Worm (Caenorhabditis elegans) whole organism, L4 larva: ENCODE data around the gene C16B8.2.

Experiments used
- F26F4.8 ChIP-seq: fragments of 200-800 bp; sonication (Bioruptor generic); conservative IDR thresholded peaks from 2 replicates; pipeline ENCODE4 v1.3.6; 2022; ENCODE audit warnings: missing genetic modification characterization, missing compliant biosample characterization
- F37D6.2 ChIP-seq: sonication (generic microtip); optimal IDR thresholded peaks from 2 replicates; lab custom pipeline; 2016; ENCODE audit warnings: mild to moderate bottlenecking, missing genetic modification characterization, missing compliant biosample characterization
- R02D3.7 ChIP-seq: fragments of 150-350 bp; sonication (generic microtip); optimal IDR thresholded peaks from 3 replicates; lab custom pipeline; 2014; ENCODE audit warnings: missing biosample characterization, missing genetic modification characterization
- T20F7.1 ChIP-seq: fragments of 200-800 bp; sonication (Bioruptor generic); optimal IDR thresholded peaks from 2 replicates; lab custom pipeline; 2018; ENCODE audit warnings: mild to moderate bottlenecking, missing genetic modification characterization, missing compliant biosample characterization
- Y5F2A.4 ChIP-seq: fragments of 200-800 bp; sonication (Bioruptor generic); optimal IDR thresholded peaks from 2 replicates; lab custom pipeline; 2018; ENCODE audit warnings: mild to moderate bottlenecking, missing genetic modification characterization, missing compliant biosample characterization
- aha-1 ChIP-seq: fragments of 150-350 bp; peaks from one replicate; lab custom pipeline; 2014; ENCODE audit warnings: missing biosample characterization, missing genetic modification characterization
- aly-2 ChIP-seq: sonication (generic microtip); optimal IDR thresholded peaks from 2 replicates; lab custom pipeline; 2018; ENCODE audit warnings: missing biosample characterization, missing genetic modification characterization
- ceh-32 ChIP-seq: sonication (generic microtip); optimal IDR thresholded peaks from 2 replicates; lab custom pipeline; 2016; ENCODE audit warnings: mild to moderate bottlenecking, missing genetic modification characterization, missing compliant biosample characterization; ENCODE audit not compliant: poor library complexity
- ces-1 ChIP-seq: fragments of 150-350 bp; sonication (generic microtip); optimal IDR thresholded peaks from 4 replicates; lab custom pipeline; 2014; ENCODE audit warnings: missing biosample characterization, missing genetic modification reagents, missing genetic modification characterization
- cey-2 ChIP-seq: sonication (generic microtip); optimal IDR thresholded peaks from 3 replicates; lab custom pipeline; 2017; ENCODE audit warnings: missing genetic modification characterization, mild to moderate bottlenecking, missing compliant biosample characterization, antibody characterized with exemption, borderline replicate concordance; ENCODE audit not compliant: insufficient read depth
- daf-12 ChIP-seq: fragments of 150-350 bp; optimal IDR thresholded peaks from 2 replicates; lab custom pipeline; 2014; ENCODE audit warnings: missing biosample characterization, missing genetic modification reagents, missing genetic modification characterization
- daf-16 ChIP-seq, 3 experiments: sonication (generic microtip); optimal IDR thresholded peaks; 2 replicates each; lab custom pipeline; 2016 to 2017; ENCODE audit warnings: missing genetic modification characterization in 3 of 3, missing genetic modification reagents in 3 of 3, mild to moderate bottlenecking in 2 of 3, missing compliant biosample characterization in 2 of 3, missing biosample characterization in 1 of 3, moderate library complexity in 1 of 3
- daf-19 ChIP-seq: fragments of 200-800 bp; sonication (Bioruptor generic); conservative IDR thresholded peaks from 2 replicates; pipeline ENCODE4 v1.3.6; 2022; ENCODE audit warnings: missing genetic modification characterization, missing compliant biosample characterization
- daf-8 ChIP-seq: fragments of 200-800 bp; sonication (Bioruptor generic); IDR thresholded peaks from 2 replicates; pipeline ENCODE4 v1.3.6; 2022; ENCODE audit warnings: missing genetic modification characterization, missing compliant biosample characterization
- dpl-1 ChIP-seq: fragments of 150-350 bp; optimal IDR thresholded peaks from 2 replicates; lab custom pipeline; 2014; ENCODE audit warnings: missing biosample characterization, missing genetic modification reagents, missing genetic modification characterization
- duxl-1 ChIP-seq: sonication (generic microtip); optimal IDR thresholded peaks from 2 replicates; lab custom pipeline; 2016; ENCODE audit warnings: mild to moderate bottlenecking, missing genetic modification characterization, moderate library complexity, missing compliant biosample characterization; ENCODE audit not compliant: poor library complexity
- dve-1 ChIP-seq: sonication (generic microtip); optimal IDR thresholded peaks from 2 replicates; lab custom pipeline; 2017; ENCODE audit warnings: antibody characterized with exemption, mild to moderate bottlenecking, missing genetic modification characterization, missing compliant biosample characterization; ENCODE audit not compliant: insufficient read depth
- fkh-10 ChIP-seq: fragments of 150-350 bp; optimal IDR thresholded peaks from 2 replicates; lab custom pipeline; 2014; ENCODE audit warnings: missing biosample characterization, missing genetic modification reagents, missing genetic modification characterization
- gei-8 ChIP-seq: fragments of 200-800 bp; sonication (Bioruptor generic); optimal IDR thresholded peaks from 2 replicates; lab custom pipeline; 2018; ENCODE audit warnings: mild to moderate bottlenecking, missing genetic modification characterization, missing compliant biosample characterization
- hmg-1.1 ChIP-seq: fragments of 200-800 bp; sonication (Bioruptor generic); IDR thresholded peaks from 2 replicates; pipeline ENCODE4 v1.3.6; 2022; ENCODE audit warnings: missing genetic modification reagents, missing genetic modification characterization, missing compliant biosample characterization
- jun-1 ChIP-seq: fragments of 150-350 bp; optimal IDR thresholded peaks from 2 replicates; lab custom pipeline; 2014; ENCODE audit warnings: missing biosample characterization, missing genetic modification reagents, missing genetic modification characterization
- lin-1 ChIP-seq: fragments of 200-800 bp; sonication (Bioruptor generic); IDR thresholded peaks from 2 replicates; pipeline ENCODE4 v1.3.6; 2022; ENCODE audit warnings: missing genetic modification reagents, missing genetic modification characterization, missing compliant biosample characterization
- lin-13 ChIP-seq: fragments of 150-350 bp; optimal IDR thresholded peaks from 2 replicates; lab custom pipeline; 2014; ENCODE audit warnings: missing biosample characterization, missing genetic modification reagents, missing genetic modification characterization
- lin-15B ChIP-seq: fragments of 150-350 bp; sonication (generic microtip); optimal IDR thresholded peaks from 3 replicates; lab custom pipeline; 2014; ENCODE audit warnings: missing biosample characterization, missing genetic modification characterization
- lin-38 ChIP-seq: fragments of 200-800 bp; sonication (Bioruptor generic); IDR thresholded peaks from 2 replicates; pipeline ENCODE4 v1.3.6; 2022; ENCODE audit warnings: missing genetic modification reagents, missing genetic modification characterization, missing compliant biosample characterization
- lin-39 ChIP-seq: fragments of 150-350 bp; optimal IDR thresholded peaks from 2 replicates; lab custom pipeline; 2014; ENCODE audit warnings: missing biosample characterization, missing genetic modification reagents, missing genetic modification characterization
- lsy-2 ChIP-seq, 2 experiments: fragments of 150-350 bp in 1 of 2; sonication (generic microtip) in 1 of 2; optimal IDR thresholded peaks; 2 replicates each; lab custom pipeline; 2014 to 2017; ENCODE audit warnings: missing biosample characterization in 2 of 2, missing genetic modification characterization in 2 of 2
- mdl-1 ChIP-seq, 2 experiments: fragments of 150-350 bp in 1 of 2; sonication (generic microtip) in 1 of 2; optimal IDR thresholded peaks; 2 replicates each; lab custom pipeline; 2014 to 2017; ENCODE audit warnings: missing biosample characterization in 2 of 2, missing genetic modification characterization in 2 of 2
- mdt-29 ChIP-seq: fragments of 200-800 bp; sonication (Bioruptor generic); IDR thresholded peaks from 2 replicates; pipeline ENCODE4 v1.3.6; 2022; ENCODE audit warnings: missing genetic modification reagents, missing genetic modification characterization, missing compliant biosample characterization
- mep-1 ChIP-seq: fragments of 150-350 bp; sonication (generic microtip); optimal IDR thresholded peaks from 3 replicates; lab custom pipeline; 2014; ENCODE audit warnings: missing biosample characterization, missing genetic modification characterization
- mes-2 ChIP-seq: sonication (generic microtip); optimal IDR thresholded peaks from 2 replicates; lab custom pipeline; 2016; ENCODE audit warnings: missing genotype, mild to moderate bottlenecking, missing genetic modification characterization, missing compliant biosample characterization; ENCODE audit not compliant: poor library complexity, severe bottlenecking
- mxl-3 ChIP-seq: fragments of 200-800 bp; sonication (Bioruptor generic); optimal IDR thresholded peaks from 2 replicates; lab custom pipeline; 2018; ENCODE audit warnings: mild to moderate bottlenecking, missing genetic modification characterization, missing compliant biosample characterization
- nhr-10 ChIP-seq: fragments of 150-350 bp; optimal IDR thresholded peaks from 2 replicates; lab custom pipeline; 2014; ENCODE audit warnings: missing biosample characterization, missing genetic modification characterization
- nhr-102 ChIP-seq: sonication (generic microtip); optimal IDR thresholded peaks from 2 replicates; lab custom pipeline; 2016; ENCODE audit warnings: mild to moderate bottlenecking, missing genetic modification characterization, moderate library complexity, missing compliant biosample characterization
- nhr-11 ChIP-seq: fragments of 150-350 bp; optimal IDR thresholded peaks from 2 replicates; lab custom pipeline; 2014; ENCODE audit warnings: missing biosample characterization, missing genetic modification characterization
- nhr-237 ChIP-seq: sonication (generic microtip); optimal IDR thresholded peaks from 2 replicates; lab custom pipeline; 2017; ENCODE audit warnings: missing biosample characterization, missing genetic modification characterization
- nhr-25 ChIP-seq: sonication (generic microtip); optimal IDR thresholded peaks from 2 replicates; lab custom pipeline; 2017; ENCODE audit warnings: missing genetic modification characterization, mild to moderate bottlenecking, missing compliant biosample characterization, antibody characterized with exemption, moderate library complexity, borderline replicate concordance; ENCODE audit not compliant: insufficient read depth
- nhr-41 ChIP-seq: fragments of 200-800 bp; sonication (Bioruptor generic); IDR thresholded peaks from 2 replicates; pipeline ENCODE4 v1.3.6; 2022; ENCODE audit warnings: missing genetic modification reagents, missing genetic modification characterization, missing compliant biosample characterization
- nhr-42 ChIP-seq: fragments of 200-800 bp; sonication (Bioruptor generic); IDR thresholded peaks from 2 replicates; pipeline ENCODE4 v1.3.6; 2022; ENCODE audit warnings: missing genetic modification characterization, missing compliant biosample characterization
- nhr-76 ChIP-seq: fragments of 150-350 bp; optimal IDR thresholded peaks from 2 replicates; lab custom pipeline; 2014; ENCODE audit warnings: missing biosample characterization, missing genetic modification characterization
- rbr-2 ChIP-seq: sonication (generic microtip); optimal IDR thresholded peaks from 2 replicates; lab custom pipeline; 2016; ENCODE audit warnings: missing genotype, missing genetic modification characterization, missing compliant biosample characterization
- saeg-2 ChIP-seq: fragments of 200-800 bp; sonication (Bioruptor generic); IDR thresholded peaks from 2 replicates; pipeline ENCODE4 v1.3.6; 2022; ENCODE audit warnings: missing genetic modification reagents, missing genetic modification characterization, missing compliant biosample characterization
- spr-1 ChIP-seq: sonication (generic microtip); optimal IDR thresholded peaks from 2 replicates; lab custom pipeline; 2016; ENCODE audit warnings: mild to moderate bottlenecking, missing genetic modification characterization, missing compliant biosample characterization
- tag-97 ChIP-seq: fragments of 200-800 bp; sonication (Bioruptor generic); IDR thresholded peaks from 2 replicates; pipeline ENCODE4 v1.3.6; 2022; ENCODE audit warnings: missing genetic modification characterization, missing compliant biosample characterization
- tra-1 ChIP-seq: fragments of 200-800 bp; sonication (Bioruptor generic); IDR thresholded peaks from 2 replicates; pipeline ENCODE4 v1.3.6; 2022; ENCODE audit warnings: missing genetic modification reagents, missing genetic modification characterization, missing compliant biosample characterization
- unc-39 ChIP-seq: sonication (generic microtip); optimal IDR thresholded peaks from 2 replicates; lab custom pipeline; 2017; ENCODE audit warnings: missing biosample characterization, missing genetic modification characterization
- vab-7 ChIP-seq: fragments of 200-800 bp; sonication (Bioruptor generic); IDR thresholded peaks from 2 replicates; pipeline ENCODE4 v1.3.6; 2022; ENCODE audit warnings: missing genetic modification reagents, missing genetic modification characterization, missing compliant biosample characterization
- zag-1 ChIP-seq: fragments of 150-350 bp; optimal IDR thresholded peaks from 2 replicates; lab custom pipeline; 2014; ENCODE audit warnings: missing biosample characterization, missing genetic modification characterization
- zfp-2 ChIP-seq: sonication (generic microtip); optimal IDR thresholded peaks from 2 replicates; lab custom pipeline; 2016; ENCODE audit warnings: mild to moderate bottlenecking, missing genetic modification characterization, missing compliant biosample characterization
- zip-2 ChIP-seq: fragments of 150-350 bp; optimal IDR thresholded peaks from 2 replicates; lab custom pipeline; 2014; ENCODE audit warnings: missing biosample characterization, missing genetic modification characterization
- ztf-7 ChIP-seq: fragments of 150-350 bp; optimal IDR thresholded peaks from 2 replicates; lab custom pipeline; 2014; ENCODE audit warnings: missing biosample characterization, missing genetic modification characterization

C16B8.2 gene

ce11 chrX:3994418-3994817, 28.2 kb upstream of the C16B8.2 start (continued):
- TF ChIP-seq daf-16 (GFP tag; optimal IDR thresholded peaks at IDR 0.05; lab: Kevin White, UChicago), result peak in 1 of 2 experiments; percentile 29
- TF ChIP-seq daf-16 (tag; optimal IDR thresholded peaks at IDR 0.05; lab: Kevin White, UChicago), result no peak
- no peak for TF ChIP-seq daf-19 (GFP tag; lab: Robert Waterston, UW)
- TF ChIP-seq lin-13 (GFP tag; lab: Kevin White, UChicago), result no peak
- TF ChIP-seq fkh-10 (GFP tag; lab: Kevin White, UChicago), result no peak
- TF ChIP-seq F26F4.8 (GFP tag; lab: Robert Waterston, UW), result no peak
- no peak for TF ChIP-seq aha-1 (tag; lab: Kevin White, UChicago)
- no peak for TF ChIP-seq lin-39 (tag; lab: Kevin White, UChicago)
- TF ChIP-seq nhr-237 (tag; lab: Kevin White, UChicago), result no peak
- no peak for TF ChIP-seq daf-12 (tag; lab: Kevin White, UChicago)
- no peak for TF ChIP-seq T20F7.1
- peak; percentile 4 for TF ChIP-seq ztf-7 (tag; lab: Kevin White, UChicago)
- no peak for TF ChIP-seq F37D6.2 (tag; lab: Kevin White, UChicago)
- peak; percentile 6 for TF ChIP-seq dve-1
- TF ChIP-seq nhr-102 (tag; lab: Kevin White, UChicago), result no peak
- TF ChIP-seq nhr-76, result no peak
- no peak for TF ChIP-seq nhr-10
- TF ChIP-seq nhr-11, result no peak
- TF ChIP-seq tra-1 (GFP tag; lab: Robert Waterston, UW), result 0 out of 2 replicates have a peak, but pooled peaks have one; percentile 20
- TF ChIP-seq nhr-25, result no peak
- TF ChIP-seq zfp-2 (tag; lab: Kevin White, UChicago), result no peak
- TF ChIP-seq rbr-2 (tag; lab: Kevin White, UChicago), result peak; percentile 36
- TF ChIP-seq Y5F2A.4 (GFP tag; lab: Kevin White, UChicago), result no peak
- peak; percentile 51; the same call in 1 of the 2 replicates for TF ChIP-seq vab-7
- no peak for TF ChIP-seq nhr-41 (GFP tag; lab: Robert Waterston, UW)
- no peak for TF ChIP-seq lin-38 (GFP tag; lab: Robert Waterston, UW)
- peak; percentile 63 for TF ChIP-seq hmg-1.1 (GFP tag; lab: Robert Waterston, UW)
- no peak for TF ChIP-seq saeg-2 (GFP tag; lab: Robert Waterston, UW)
- TF ChIP-seq ceh-32 (tag; lab: Kevin White, UChicago), result no peak
- TF ChIP-seq lin-1 (GFP tag; lab: Robert Waterston, UW), result no peak
- no peak for TF ChIP-seq nhr-42 (GFP tag; lab: Robert Waterston, UW)
- TF ChIP-seq lsy-2 (tag; optimal IDR thresholded peaks at IDR 0.05; lab: Kevin White, UChicago), result no peak
- TF ChIP-seq mep-1, result peak; percentile 25
- TF ChIP-seq lin-15B, result no peak
- TF ChIP-seq mes-2, result no peak
- no peak for TF ChIP-seq R02D3.7 (tag; lab: Kevin White, UChicago)
- TF ChIP-seq unc-39 (tag; lab: Kevin White, UChicago), result no peak
- no peak for TF ChIP-seq zip-2 (tag; lab: Kevin White, UChicago)
- TF ChIP-seq spr-1 (tag; lab: Kevin White, UChicago), result no peak
- TF ChIP-seq gei-8 (GFP tag; lab: Kevin White, UChicago), result peak; percentile 20
- TF ChIP-seq jun-1 (tag; lab: Kevin White, UChicago), result no peak
- peak; percentile 18 for TF ChIP-seq mxl-3 (GFP tag; lab: Kevin White, UChicago)
- no peak for TF ChIP-seq ces-1 (GFP tag; lab: Kevin White, UChicago)
- no peak for TF ChIP-seq zag-1
- TF ChIP-seq mdt-29 (GFP tag; lab: Robert Waterston, UW), result no peak
- no peak for TF ChIP-seq daf-8 (GFP tag; lab: Robert Waterston, UW)
- no peak for TF ChIP-seq aly-2
- TF ChIP-seq duxl-1 (tag; lab: Kevin White, UChicago), result no peak
- no peak for TF ChIP-seq tag-97 (GFP tag; lab: Robert Waterston, UW)
- no peak for TF ChIP-seq cey-2 (tag; lab: Kevin White, UChicago)
- TF ChIP-seq dpl-1 (GFP tag; lab: Kevin White, UChicago), result no peak
- TF ChIP-seq mdl-1 (tag; optimal IDR thresholded peaks at IDR 0.05; lab: Kevin White, UChicago), result no peak
